Fruit fly (Drosophila melanogaster) whole organism, wandering third instar larva: ENCODE measurements around the gene CG13970.

ENCODE experiments used
- Abd-B ChIP-seq: fragments of >200 bp; optimal IDR thresholded peaks from 2 replicates; lab custom pipeline; 2017; ENCODE audit warnings: missing biosample characterization, missing genetic modification characterization
- CG32264 ChIP-seq: fragments of 200-800 bp; sonication (Bioruptor generic); optimal IDR thresholded peaks from 2 replicates; lab custom pipeline; 2016; ENCODE audit warnings: missing biosample characterization, missing genetic modification characterization
- CG9705 ChIP-seq: fragments of 200-800 bp; sonication (Bioruptor generic); optimal IDR thresholded peaks from 2 replicates; lab custom pipeline; 2018; ENCODE audit warnings: missing biosample characterization, mild to moderate bottlenecking, missing genetic modification characterization
- CrebA ChIP-seq: fragments of 200-800 bp; sonication (Bioruptor generic); optimal IDR thresholded peaks from 2 replicates; lab custom pipeline; 2016; ENCODE audit warnings: missing biosample characterization, mild to moderate bottlenecking, missing genetic modification characterization, borderline replicate concordance
- Dfd ChIP-seq: fragments of >200 bp; optimal IDR thresholded peaks from 2 replicates; lab custom pipeline; 2017; ENCODE audit warnings: missing biosample characterization, missing genetic modification characterization
- Dif ChIP-seq: fragments of 200-275, 200-300 bp; sonication (Bioruptor generic); optimal IDR thresholded peaks from 2 replicates; lab custom pipeline; 2018; ENCODE audit warnings: missing biosample characterization, missing genetic modification characterization; ENCODE audit not compliant: partially characterized antibody
- GATAd ChIP-seq: sonication (Bioruptor generic); optimal IDR thresholded peaks from 2 replicates; lab custom pipeline; 2016; ENCODE audit warnings: missing biosample characterization, missing genetic modification characterization
- HLH106 ChIP-seq: fragments of 200-800 bp; optimal IDR thresholded peaks from 3 replicates; lab custom pipeline; 2019; ENCODE audit warnings: missing biosample characterization, mild to moderate bottlenecking, missing genetic modification characterization, moderate library complexity
- Hnf4 ChIP-seq: fragments of 200-800 bp; sonication (Bioruptor generic); optimal IDR thresholded peaks from 2 replicates; lab custom pipeline; 2016; ENCODE audit warnings: missing biosample characterization, mild to moderate bottlenecking, missing genetic modification characterization
- Hr78 ChIP-seq: fragments of >200 bp; optimal IDR thresholded peaks from 2 replicates; lab custom pipeline; 2017; ENCODE audit warnings: missing biosample characterization, missing genetic modification characterization
- Hr83 ChIP-seq: fragments of 200-300 bp; sonication (Bioruptor generic); optimal IDR thresholded peaks from 2 replicates; lab custom pipeline; 2016; ENCODE audit warnings: missing biosample characterization, mild to moderate bottlenecking, missing genetic modification characterization, moderate library complexity; ENCODE audit not compliant: poor library complexity, severe bottlenecking
- Jra ChIP-seq: sonication (Bioruptor generic); optimal IDR thresholded peaks from 2 replicates; lab custom pipeline; 2016; ENCODE audit warnings: missing biosample characterization, missing genetic modification characterization
- Mio ChIP-seq: sonication (Bioruptor generic); optimal IDR thresholded peaks from 2 replicates; lab custom pipeline; 2016; ENCODE audit warnings: missing biosample characterization, missing genetic modification characterization
- Myc ChIP-seq: fragments of >200 bp; optimal IDR thresholded peaks from 2 replicates; lab custom pipeline; 2017
- N ChIP-seq: fragments of >200 bp; optimal IDR thresholded peaks from 2 replicates; lab custom pipeline; 2018; ENCODE audit warnings: missing biosample characterization, missing external identifiers, missing genetic modification characterization
- OdsH ChIP-seq: fragments of 200-800 bp; sonication (Bioruptor generic); optimal IDR thresholded peaks from 2 replicates; lab custom pipeline; 2016; ENCODE audit warnings: missing biosample characterization, mild to moderate bottlenecking, missing genetic modification characterization
- Rel ChIP-seq, 2 experiments: fragments of 200-800 bp; sonication (Bioruptor generic) in 1 of 2; optimal IDR thresholded peaks; 2 replicates in 1 of 2; 3 replicates in 1 of 2; lab custom pipeline; 2016 to 2019; ENCODE audit warnings: mild to moderate bottlenecking in 2 of 2, missing biosample characterization in 2 of 2, missing genetic modification characterization in 2 of 2, moderate library complexity in 1 of 2
- Sp1 ChIP-seq: fragments of 200-800 bp; sonication (Bioruptor generic); optimal IDR thresholded peaks from 3 replicates; lab custom pipeline; 2019; ENCODE audit warnings: missing biosample characterization, mild to moderate bottlenecking, missing genetic modification characterization, moderate library complexity
- Vsx2 ChIP-seq: fragments of 200-300, 225-300 bp; sonication (Bioruptor generic); optimal IDR thresholded peaks from 2 replicates; lab custom pipeline; 2018; ENCODE audit warnings: missing biosample characterization, missing genetic modification characterization; ENCODE audit not compliant: partially characterized antibody
- br ChIP-seq: fragments of 200-800 bp; sonication (Bioruptor generic); optimal IDR thresholded peaks from 2 replicates; lab custom pipeline; 2016; ENCODE audit warnings: missing biosample characterization, missing genetic modification characterization
- brk ChIP-seq: fragments of 200-800 bp; sonication (Bioruptor generic); optimal IDR thresholded peaks from 2 replicates; lab custom pipeline; 2016; ENCODE audit warnings: missing biosample characterization, mild to moderate bottlenecking, missing genetic modification characterization
- dl ChIP-seq, 2 experiments: fragments of 175-275, 200-275 bp in 1 of 2; fragments of 200-275 bp in 1 of 2; sonication (Bioruptor generic); optimal IDR thresholded peaks; lab custom pipeline; 2018; ENCODE audit warnings: mild to moderate bottlenecking in 2 of 2, missing biosample characterization in 2 of 2, missing genetic modification characterization in 2 of 2, moderate library complexity in 2 of 2; ENCODE audit not compliant: partially characterized antibody in 2 of 2, insufficient read depth in 1 of 2
- dmrt93B ChIP-seq: fragments of 200-800 bp; sonication (Bioruptor generic); optimal IDR thresholded peaks from 2 replicates; lab custom pipeline; 2018; ENCODE audit warnings: missing biosample characterization, mild to moderate bottlenecking, missing genetic modification characterization
- dsf ChIP-seq: sonication (Bioruptor generic); optimal IDR thresholded peaks from 2 replicates; lab custom pipeline; 2016; ENCODE audit warnings: missing biosample characterization, missing genetic modification characterization, borderline replicate concordance
- ey ChIP-seq: fragments of 200-800 bp; sonication (Bioruptor generic); optimal IDR thresholded peaks from 2 replicates; lab custom pipeline; 2016; ENCODE audit warnings: missing biosample characterization, missing genetic modification characterization
- foxo ChIP-seq, 2 experiments: fragments of 200-800 bp; sonication (Bioruptor generic); optimal IDR thresholded peaks; 2 replicates in 1 of 2; 3 replicates in 1 of 2; lab custom pipeline; 2016 to 2017; ENCODE audit warnings: missing biosample characterization in 2 of 2, missing genetic modification characterization in 2 of 2
- fru ChIP-seq: fragments of 200-800 bp; sonication (Bioruptor generic); optimal IDR thresholded peaks from 3 replicates; lab custom pipeline; 2016; ENCODE audit warnings: missing biosample characterization, mild to moderate bottlenecking, missing genetic modification characterization
- h ChIP-seq: fragments of 200-800 bp; sonication (Bioruptor generic); optimal IDR thresholded peaks from 3 replicates; lab custom pipeline; 2016; ENCODE audit warnings: missing biosample characterization, mild to moderate bottlenecking, missing genetic modification characterization
- jim ChIP-seq: fragments of 175-275, 200-325 bp; sonication (Bioruptor generic); optimal IDR thresholded peaks from 2 replicates; lab custom pipeline; 2016; ENCODE audit warnings: missing biosample characterization, mild to moderate bottlenecking, missing genetic modification characterization
- lola ChIP-seq: fragments of >200 bp; optimal IDR thresholded peaks from 2 replicates; lab custom pipeline; 2017; ENCODE audit warnings: missing biosample characterization, missing genetic modification characterization
- pan ChIP-seq: fragments of >200 bp; optimal IDR thresholded peaks from 2 replicates; lab custom pipeline; 2017
- psq ChIP-seq: fragments of 200-800 bp; sonication (Bioruptor generic); optimal IDR thresholded peaks from 3 replicates; lab custom pipeline; 2017; ENCODE audit warnings: missing biosample characterization, mild to moderate bottlenecking, missing genetic modification characterization, moderate library complexity
- rgr ChIP-seq: fragments of 200-800 bp; sonication (Bioruptor generic); optimal IDR thresholded peaks from 3 replicates; lab custom pipeline; 2016; ENCODE audit warnings: missing biosample characterization, mild to moderate bottlenecking, missing genetic modification characterization
- sage ChIP-seq: fragments of 200-800 bp; sonication (Bioruptor generic); optimal IDR thresholded peaks from 2 replicates; lab custom pipeline; 2016; ENCODE audit warnings: missing biosample characterization, mild to moderate bottlenecking, missing genetic modification characterization
- sv ChIP-seq: fragments of 200-800 bp; sonication (Bioruptor generic); optimal IDR thresholded peaks from 3 replicates; lab custom pipeline; 2016; ENCODE audit warnings: missing biosample characterization, missing genetic modification characterization
- tai ChIP-seq: sonication (Bioruptor generic); optimal IDR thresholded peaks from 2 replicates; lab custom pipeline; 2016; ENCODE audit warnings: missing biosample characterization, missing genetic modification characterization
- usp ChIP-seq: fragments of >200 bp; optimal IDR thresholded peaks from 2 replicates; lab custom pipeline; 2017; ENCODE audit warnings: missing biosample characterization, missing genetic modification characterization
- woc ChIP-seq: sonication (Bioruptor generic); optimal IDR thresholded peaks from 2 replicates; lab custom pipeline; 2016; ENCODE audit warnings: missing biosample characterization, mild to moderate bottlenecking, missing genetic modification characterization

CG13970 gene

DNA sequence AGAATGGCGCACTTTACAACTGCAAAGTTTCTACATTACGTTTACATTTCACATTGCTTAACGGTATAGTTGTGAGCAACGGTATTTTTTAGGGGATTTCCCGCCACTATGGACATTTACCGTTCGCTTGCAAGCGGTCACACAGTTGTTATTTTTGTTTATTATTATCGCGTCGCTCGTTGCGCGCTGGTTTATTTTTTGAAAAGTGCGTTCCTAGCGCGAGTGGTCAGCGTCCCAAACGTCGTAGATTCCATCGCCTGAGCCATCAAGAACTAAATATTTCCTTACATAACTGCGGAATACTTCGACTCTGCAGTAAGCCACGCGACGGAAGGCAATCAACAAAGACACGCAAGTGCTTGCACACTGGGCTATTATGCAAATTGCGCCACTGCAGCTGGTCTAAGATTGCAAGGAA is 37.7 kb downstream of the CG13970 start, which contains the start of gene bwa:
bwa (plus strand) TSS at position 159 of the 418 bp plus-strand sequence.
- no peak for TF ChIP-seq fru (GFP tag; lab: Kevin White, UChicago)
- peak; percentile 5 for TF ChIP-seq h
- TF ChIP-seq rgr, result peak; percentile 5
- TF ChIP-seq Rel (GFP tag; optimal IDR thresholded peaks at IDR 0.05; lab: Kevin White, UChicago), result no peak
- TF ChIP-seq Rel (tag; optimal IDR thresholded peaks at IDR 0.05; lab: Kevin White, UChicago), result peak; percentile 98
- TF ChIP-seq, all 38 proteins: peak for 3

DNA sequence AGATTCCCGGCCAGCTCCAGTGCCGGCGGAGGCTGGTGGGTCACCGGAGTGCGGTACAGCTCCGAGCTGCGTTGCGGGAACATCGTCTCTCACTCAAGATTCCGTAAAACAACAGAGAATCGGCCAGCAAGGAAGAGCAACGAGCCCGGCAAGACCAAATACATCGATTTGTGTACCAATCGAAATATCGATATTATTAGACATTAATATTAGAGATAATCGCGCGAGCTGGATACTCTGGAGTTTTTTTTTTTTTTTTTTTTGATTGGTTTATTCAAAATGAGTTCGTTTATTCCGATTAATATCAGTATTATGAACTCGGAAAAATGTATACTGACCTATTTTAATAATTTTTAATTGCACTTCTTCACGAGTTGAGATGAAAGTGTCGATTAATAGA is 38.4 kb downstream of the CG13970 start, which contains the start of gene vls:
vls (minus strand) TSS at position 164 of the 400 bp plus-strand sequence.
- no peak for TF ChIP-seq sage (GFP tag; lab: Kevin White, UChicago)
- no peak for TF ChIP-seq woc (GFP tag; lab: Kevin White, UChicago)
- TF ChIP-seq OdsH, result no peak
- TF ChIP-seq Hnf4 (GFP tag; lab: Kevin White, UChicago), result no peak
- TF ChIP-seq Jra, result no peak
- TF ChIP-seq dsf (GFP tag; lab: Kevin White, UChicago), result no peak
- no peak for TF ChIP-seq CG32264 (GFP tag; lab: Kevin White, UChicago)
- no peak for TF ChIP-seq dmrt93B (GFP tag; lab: Kevin White, UChicago)
- TF ChIP-seq tai (GFP tag; lab: Kevin White, UChicago), result no peak
- TF ChIP-seq fru (GFP tag; lab: Kevin White, UChicago), result no peak
- TF ChIP-seq Hr78 (GFP tag; lab: Kevin White, UChicago), result no peak
- no peak for TF ChIP-seq Dif
- TF ChIP-seq Myc (lab: Kevin White, UChicago), result no peak

DNA sequence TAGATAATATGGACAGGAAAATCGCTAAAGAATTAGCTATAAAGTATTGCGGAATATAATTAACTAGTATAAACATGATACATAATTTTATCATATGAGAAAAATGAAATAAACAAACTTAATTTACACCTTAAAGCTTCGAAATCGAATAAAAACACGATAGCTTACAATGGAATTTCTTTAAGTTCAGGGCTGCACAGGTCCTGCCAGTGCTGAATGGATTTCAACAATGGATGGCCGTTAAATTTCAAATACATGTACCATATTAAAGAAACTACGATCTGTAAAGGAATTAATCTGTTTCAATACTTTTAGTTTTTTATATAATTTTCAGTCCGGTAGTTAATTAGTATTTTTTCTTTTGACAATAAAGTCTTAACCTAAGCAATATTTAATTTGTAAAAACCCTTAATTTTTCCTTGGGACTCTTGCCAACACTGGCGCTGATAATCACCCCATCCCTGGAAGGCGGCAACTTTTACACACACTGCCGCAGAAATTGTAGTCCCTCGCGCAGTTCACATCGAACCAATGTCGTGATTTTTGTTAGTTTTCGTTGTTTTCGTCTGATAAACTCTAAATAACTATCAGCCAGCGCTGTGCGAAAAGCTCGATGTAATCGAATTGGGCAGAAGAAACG is 42.8 kb downstream of the CG13970 start, which contains the start of the genes barr and lok:
barr (minus strand) TSS at position 353 of the 640 bp plus-strand sequence.
lok (plus strand) TSS at position 405 of the 640 bp plus-strand sequence.
- TF ChIP-seq pan (lab: Kevin White, UChicago) (no peak), fru (GFP tag; lab: Kevin White, UChicago) (peak; percentile 62), Myc (lab: Kevin White, UChicago) (peak; percentile 94), usp (no peak), HLH106 (tag; lab: Kevin White, UChicago) (peak; percentile 64), CrebA (no peak), sage (GFP tag; lab: Kevin White, UChicago) (no peak), Hr83 (GFP tag; lab: Kevin White, UChicago) (no peak), Hnf4 (GFP tag; lab: Kevin White, UChicago) (no peak), OdsH (peak; percentile 16), rgr (peak; percentile 44), dl (GFP tag; optimal IDR thresholded peaks at IDR 0.05; lab: Kevin White, UChicago; ENCODE audit: insufficient read depth in 1 of 2, partially characterized antibody in 2 of 2) (no peak), Sp1 (peak; percentile 41), brk (no peak), CG9705 (GFP tag; lab: Kevin White, UChicago) (peak; percentile 44), Jra (peak; percentile 57), br (peak; percentile 20), h (peak; percentile 52), ey (peak; percentile 37), tai (GFP tag; lab: Kevin White, UChicago) (no peak), sv (peak; percentile 65), Mio (GFP tag; lab: Kevin White, UChicago) (no peak), dmrt93B (GFP tag; lab: Kevin White, UChicago) (peak; percentile 45), psq (GFP tag; lab: Kevin White, UChicago) (peak; percentile 48), Dif (no peak), lola (GFP tag; lab: Kevin White, UChicago) (no peak), Rel (GFP tag; optimal IDR thresholded peaks at IDR 0.05; lab: Kevin White, UChicago) (no peak), Rel (tag; optimal IDR thresholded peaks at IDR 0.05; lab: Kevin White, UChicago) (peak; percentile 31), Hr78 (GFP tag; lab: Kevin White, UChicago) (no peak), Abd-B (no peak), Vsx2 (GFP tag; lab: Kevin White, UChicago) (no peak), Dfd (GFP tag; lab: Kevin White, UChicago) (no peak), GATAd (GFP tag; lab: Kevin White, UChicago) (peak; percentile 14), dsf (GFP tag; lab: Kevin White, UChicago) (peak; percentile 23), jim (GFP tag; lab: Kevin White, UChicago) (no peak), CG32264 (GFP tag; lab: Kevin White, UChicago) (no peak), N (no peak), woc (GFP tag; lab: Kevin White, UChicago) (peak; percentile 73), foxo (GFP tag; optimal IDR thresholded peaks at IDR 0.05; lab: Kevin White, UChicago) (peak in 1 of 2 experiments; percentile 70)
